Worm (Caenorhabditis elegans): ENCODE measurements around the gene ceh-99.

Gene ceh-99

ce11 chrII:12518809-12519344 lies 904 bp upstream of the ceh-99 start, which contains the start of gene srh-70 (continued):
- TF ChIP-seq egl-43 (GFP tag; IDR thresholded peaks at IDR 0.05) (0 out of 2 replicates have a peak, but pooled peaks have one; percentile 46), saeg-2 (GFP tag; IDR thresholded peaks at IDR 0.05) (peak; percentile 82; the same call in 1 of the 2 replicates), aha-1 (tag) (peak; percentile 74), pqm-1 (tag; optimal IDR thresholded peaks at IDR 0.05) (peak; percentile 94), fos-1 (tag; optimal IDR thresholded peaks at IDR 0.05) (peak; percentile 15), lim-7 (GFP tag; IDR thresholded peaks at IDR 0.05) (0 out of 2 replicates have a peak, but pooled peaks have one; percentile 26), spr-1 (tag; optimal IDR thresholded peaks at IDR 0.05) (peak; percentile 36), hlh-30 (tag; optimal IDR thresholded peaks at IDR 0.05; ENCODE audit: insufficient read depth) (peak; percentile 55), ceh-28 (tag; optimal IDR thresholded peaks at IDR 0.05) (no peak), gei-8 (GFP tag; optimal IDR thresholded peaks at IDR 0.05) (no peak), unc-62 (GFP tag; optimal IDR thresholded peaks at IDR 0.05 in 1 of 2) (peak; percentile 69 to 97), unc-62 (tag; optimal IDR thresholded peaks at IDR 0.05) (no peak), zfp-3 (GFP tag; conservative IDR thresholded peaks at IDR 0.05) (0 out of 2 replicates have a peak, but pooled peaks have one; percentile 20), hmg-1.1 (GFP tag; IDR thresholded peaks at IDR 0.05) (no peak), ZK337.2 (GFP tag; IDR thresholded peaks at IDR 0.05) (no peak)

ce11 chrII:12525526-12525925 lies 5.7 kb downstream of the ceh-99 start, which contains the start of gene srx-118:
TSS of gene srx-118 (plus strand) at chrII:12525826.
- TF ChIP-seq zag-1 (tag; optimal IDR thresholded peaks at IDR 0.05) (no peak), sdz-12 (GFP tag; optimal IDR thresholded peaks at IDR 0.05) (no peak), nhr-237 (tag; optimal IDR thresholded peaks at IDR 0.05) (no peak), hmg-1.1 (GFP tag; IDR thresholded peaks at IDR 0.05) (no peak)

- TF ChIP-seq mes-2 (tag; optimal IDR thresholded peaks at IDR 0.05; ENCODE audit: poor library complexity, severe bottlenecking): no peak
- no peak for TF ChIP-seq aha-1 (tag)
- no peak for TF ChIP-seq daf-8 (GFP tag; IDR thresholded peaks at IDR 0.05)
- TF ChIP-seq dmd-8 (GFP tag; IDR thresholded peaks at IDR 0.05): no peak
- TF ChIP-seq egl-27 (tag; optimal IDR thresholded peaks at IDR 0.05): no peak
- no peak for TF ChIP-seq Y5F2A.4 (GFP tag; optimal IDR thresholded peaks at IDR 0.05)
- TF ChIP-seq ceh-44 (GFP tag; IDR thresholded peaks at IDR 0.05): no peak
- no peak for TF ChIP-seq lin-39 (tag; optimal IDR thresholded peaks at IDR 0.05)
- no peak for TF ChIP-seq arid-1 (GFP tag; conservative IDR thresholded peaks at IDR 0.05)
- no peak for TF ChIP-seq pqm-1 (tag; optimal IDR thresholded peaks at IDR 0.05)
Observed at ce11 chrII:12527947-12528346, 8.2 kb downstream of the ceh-99 start, which contains the start of gene srx-119. TSS of gene srx-119 (plus strand) at chrII:12528247.

- TF ChIP-seq R02D3.7 (tag; optimal IDR thresholded peaks at IDR 0.05) (no peak), Y5F2A.4 (GFP tag; optimal IDR thresholded peaks at IDR 0.05) (no peak), fkh-10 (GFP tag; optimal IDR thresholded peaks at IDR 0.05) (no peak), rbr-2 (tag; optimal IDR thresholded peaks at IDR 0.05) (no peak), nhr-111 (GFP tag; optimal IDR thresholded peaks at IDR 0.05) (no peak), ceh-44 (GFP tag; IDR thresholded peaks at IDR 0.05) (no peak)
Observed at ce11 chrII:12530958-12531357, 11.2 kb downstream of the ceh-99 start, which contains the start of gene srx-120. TSS of gene srx-120 (plus strand) at chrII:12531258.

- TF ChIP-seq F26F4.8 (GFP tag; conservative IDR thresholded peaks at IDR 0.05) (no peak), tra-1 (GFP tag; IDR thresholded peaks at IDR 0.05) (no peak), snpc-4 (tag; optimal IDR thresholded peaks at IDR 0.05) (no peak), skn-1 (tag; optimal IDR thresholded peaks at IDR 0.05) (no peak), nhr-28 (tag; optimal IDR thresholded peaks at IDR 0.05) (no peak), madf-5 (GFP tag; IDR thresholded peaks at IDR 0.05) (no peak), nhr-25 (tag; optimal IDR thresholded peaks at IDR 0.05; ENCODE audit: borderline replicate concordance, insufficient read depth) (no peak), mxl-2 (GFP tag; conservative IDR thresholded peaks at IDR 0.05) (no peak), nhr-76 (tag; optimal IDR thresholded peaks at IDR 0.05) (no peak), tag-97 (GFP tag; IDR thresholded peaks at IDR 0.05) (no peak), hif-1 (tag; optimal IDR thresholded peaks at IDR 0.05) (no peak)
Observed at ce11 chrII:12535297-12535803, 15.6 kb downstream of the ceh-99 start, which contains the start of gene nimk-1. TSS of gene nimk-1 (plus strand) at chrII:12535753.
